Fruit fly (Drosophila melanogaster) whole organism, prepupa: ENCODE results near the gene Gen.

ENCODE experiments used
- Blimp-1 ChIP-seq: fragments of 200-800 bp; sonication (Bioruptor generic); optimal IDR thresholded peaks from 3 replicates; lab custom pipeline; 2017; ENCODE audit warnings: missing biosample characterization, missing genetic modification characterization, mild to moderate bottlenecking, moderate library complexity, missing genetic modification reagents
- CG10631 ChIP-seq: fragments of 200-800 bp; sonication (Bioruptor generic); optimal IDR thresholded peaks from 2 replicates; lab custom pipeline; 2016; ENCODE audit warnings: missing biosample characterization, missing genetic modification characterization
- CG10669 ChIP-seq: fragments of 200-800 bp; sonication (Bioruptor generic); optimal IDR thresholded peaks from 3 replicates; lab custom pipeline; 2018; ENCODE audit warnings: missing biosample characterization, mild to moderate bottlenecking, missing genetic modification characterization, moderate library complexity
- CG11294 ChIP-seq: fragments of 200-800 bp; sonication (Bioruptor generic); IDR thresholded peaks from 2 replicates; pipeline ENCODE4 v1.3.6; 2022; ENCODE audit warnings: missing biosample characterization, missing genetic modification characterization
- CG11902 ChIP-seq: fragments of 200-800 bp; sonication (Bioruptor generic); optimal IDR thresholded peaks from 3 replicates; lab custom pipeline; 2016; ENCODE audit warnings: missing biosample characterization, missing genetic modification characterization
- CG3032 ChIP-seq: fragments of 200-800 bp; optimal IDR thresholded peaks from 2 replicates; lab custom pipeline; 2019; ENCODE audit warnings: missing biosample characterization, mild to moderate bottlenecking, missing genetic modification characterization, moderate library complexity
- CG32006 ChIP-seq: fragments of 200-800 bp; sonication (Bioruptor generic); optimal IDR thresholded peaks from 3 replicates; lab custom pipeline; 2017; ENCODE audit warnings: missing biosample characterization, mild to moderate bottlenecking, missing genetic modification characterization
- CG34406 ChIP-seq: fragments of 200-800 bp; sonication (Bioruptor generic); optimal IDR thresholded peaks from 3 replicates; lab custom pipeline; 2016; ENCODE audit warnings: missing biosample characterization, missing genetic modification characterization
- CG4318 ChIP-seq: fragments of 200-800 bp; sonication (Bioruptor generic); optimal IDR thresholded peaks from 3 replicates; lab custom pipeline; 2017; ENCODE audit warnings: missing biosample characterization, mild to moderate bottlenecking, missing genetic modification characterization
- CG6163 ChIP-seq: fragments of 200-800 bp; sonication (Bioruptor generic); IDR thresholded peaks from 3 replicates; pipeline ENCODE4 v1.3.6; 2022; ENCODE audit warnings: missing biosample characterization, missing genetic modification characterization
- CG6276 ChIP-seq: fragments of 200-800 bp; sonication (Bioruptor generic); optimal IDR thresholded peaks from 2 replicates; lab custom pipeline; 2017; ENCODE audit warnings: missing biosample characterization, mild to moderate bottlenecking, missing genetic modification characterization
- CG6808 ChIP-seq: fragments of 200-800 bp; sonication (Bioruptor generic); optimal IDR thresholded peaks from 3 replicates; lab custom pipeline; 2017; ENCODE audit warnings: missing biosample characterization, missing genetic modification characterization, mild to moderate bottlenecking, moderate library complexity, missing genetic modification reagents
- CG6854 ChIP-seq: fragments of 200-800 bp; sonication (Bioruptor generic); optimal IDR thresholded peaks from 2 replicates; lab custom pipeline; 2017; ENCODE audit warnings: missing biosample characterization, mild to moderate bottlenecking, missing genetic modification characterization
- CG7368 ChIP-seq: fragments of 200-800 bp; sonication (Bioruptor generic); optimal IDR thresholded peaks from 3 replicates; lab custom pipeline; 2016; ENCODE audit warnings: missing biosample characterization, missing genetic modification characterization
- CG8119 ChIP-seq: fragments of 200-800 bp; sonication (Bioruptor generic); IDR thresholded peaks from 3 replicates; pipeline ENCODE4 v1.3.6; 2022; ENCODE audit warnings: missing biosample characterization, missing genetic modification characterization
- CG8319 ChIP-seq: fragments of 200-800 bp; sonication (Bioruptor generic); optimal IDR thresholded peaks from 3 replicates; lab custom pipeline; 2016; ENCODE audit warnings: missing biosample characterization, missing genetic modification characterization
- CG8632 ChIP-seq: fragments of 200-800 bp; sonication (Bioruptor generic); optimal IDR thresholded peaks from 3 replicates; lab custom pipeline; 2016; ENCODE audit warnings: missing biosample characterization, missing genetic modification characterization
- Eip75B ChIP-seq: fragments of 200-800 bp; sonication (Bioruptor generic); optimal IDR thresholded peaks from 3 replicates; lab custom pipeline; 2016; ENCODE audit warnings: missing biosample characterization, missing genetic modification characterization
- Eip78C ChIP-seq: fragments of 200-800 bp; sonication (Bioruptor generic); peaks from one replicate; lab custom pipeline; 2016; ENCODE audit warnings: missing biosample characterization, missing genetic modification characterization
- Eip93F ChIP-seq: fragments of 200-800 bp; sonication (Bioruptor generic); optimal IDR thresholded peaks from 2 replicates; lab custom pipeline; 2016; ENCODE audit warnings: missing biosample characterization, mild to moderate bottlenecking, missing genetic modification characterization
- Ets21C ChIP-seq: fragments of 200-800 bp; sonication (Bioruptor generic); optimal IDR thresholded peaks from 3 replicates; lab custom pipeline; 2016; ENCODE audit warnings: missing biosample characterization, missing genetic modification characterization
- Ets96B ChIP-seq: fragments of 200-800 bp; optimal IDR thresholded peaks from 2 replicates; lab custom pipeline; 2019; ENCODE audit warnings: missing biosample characterization, mild to moderate bottlenecking, missing genetic modification characterization, moderate library complexity
- Gug ChIP-seq: fragments of 200-800 bp; sonication (Bioruptor generic); IDR thresholded peaks from 2 replicates; pipeline ENCODE4 v1.3.6; 2022; ENCODE audit warnings: missing biosample characterization, missing genetic modification characterization
- Hr39 ChIP-seq: fragments of 200-800 bp; sonication (Bioruptor generic); optimal IDR thresholded peaks from 2 replicates; lab custom pipeline; 2016; ENCODE audit warnings: missing biosample characterization, missing genetic modification characterization
- Lpt ChIP-seq: fragments of 200-800 bp; sonication (Bioruptor generic); optimal IDR thresholded peaks from 3 replicates; lab custom pipeline; 2016; ENCODE audit warnings: missing biosample characterization, missing genetic modification characterization
- Met ChIP-seq: fragments of 200-800 bp; sonication (Bioruptor generic); optimal IDR thresholded peaks from 3 replicates; lab custom pipeline; 2016; ENCODE audit warnings: missing biosample characterization, missing genetic modification characterization
- Smox ChIP-seq: fragments of 200-800 bp; sonication (Bioruptor generic); optimal IDR thresholded peaks from 3 replicates; lab custom pipeline; 2016; ENCODE audit warnings: missing biosample characterization, missing genetic modification characterization
- Sox102F ChIP-seq: fragments of 200-800 bp; sonication (Bioruptor generic); optimal IDR thresholded peaks from 2 replicates; lab custom pipeline; 2016; ENCODE audit warnings: missing biosample characterization, mild to moderate bottlenecking, missing genetic modification characterization
- Sox14 ChIP-seq: fragments of 200-800 bp; sonication (Bioruptor generic); optimal IDR thresholded peaks from 3 replicates; lab custom pipeline; 2016; ENCODE audit warnings: missing biosample characterization, missing genetic modification characterization
- Sox15 ChIP-seq: fragments of 200-800 bp; sonication (Bioruptor generic); optimal IDR thresholded peaks from 3 replicates; lab custom pipeline; 2016; ENCODE audit warnings: missing biosample characterization, missing genetic modification characterization
- achi ChIP-seq: fragments of 200-800 bp; sonication (Bioruptor generic); optimal IDR thresholded peaks from 3 replicates; lab custom pipeline; 2016; ENCODE audit warnings: missing biosample characterization, missing genetic modification characterization
- cyc ChIP-seq: fragments of 200-800 bp; sonication (Bioruptor generic); optimal IDR thresholded peaks from 3 replicates; lab custom pipeline; 2016; ENCODE audit warnings: missing biosample characterization, missing genetic modification characterization
- eg ChIP-seq: fragments of 200-800 bp; sonication (Bioruptor generic); IDR thresholded peaks from 3 replicates; pipeline ENCODE4 v1.3.6; 2022; ENCODE audit warnings: missing biosample characterization, missing genetic modification characterization
- esn ChIP-seq: fragments of 200-800 bp; sonication (Bioruptor generic); optimal IDR thresholded peaks from 2 replicates; lab custom pipeline; 2016; ENCODE audit warnings: missing biosample characterization, mild to moderate bottlenecking, missing genetic modification characterization, moderate library complexity
- fd85E ChIP-seq: fragments of 200-800 bp; sonication (Bioruptor generic); optimal IDR thresholded peaks from 3 replicates; lab custom pipeline; 2016; ENCODE audit warnings: missing biosample characterization, missing genetic modification characterization
- fkh ChIP-seq: fragments of 200-800 bp; sonication (Bioruptor generic); optimal IDR thresholded peaks from 3 replicates; lab custom pipeline; 2017; ENCODE audit warnings: missing biosample characterization, mild to moderate bottlenecking, missing genetic modification characterization, moderate library complexity
- lz ChIP-seq: fragments of 200-800 bp; sonication (Bioruptor generic); optimal IDR thresholded peaks from 3 replicates; lab custom pipeline; 2016; ENCODE audit warnings: missing biosample characterization, missing genetic modification characterization
- net ChIP-seq: fragments of 200-800 bp; sonication (Bioruptor generic); optimal IDR thresholded peaks from 3 replicates; lab custom pipeline; 2016; ENCODE audit warnings: missing biosample characterization, missing genetic modification characterization
- pdm3 ChIP-seq: fragments of 200-800 bp; sonication (Bioruptor generic); optimal IDR thresholded peaks from 3 replicates; lab custom pipeline; 2016; ENCODE audit warnings: missing biosample characterization, missing genetic modification characterization
- salr ChIP-seq, 2 experiments: fragments of 200-800 bp; sonication (Bioruptor generic); optimal IDR thresholded peaks; 3 replicates each; lab custom pipeline; 2016 to 2018; ENCODE audit warnings: missing biosample characterization in 2 of 2, missing genetic modification characterization in 2 of 2, mild to moderate bottlenecking in 1 of 2
- svp ChIP-seq: fragments of 200-800 bp; sonication (Bioruptor generic); peaks from one replicate; lab custom pipeline; 2016; ENCODE audit warnings: missing biosample characterization, missing genetic modification characterization
- topi ChIP-seq: fragments of 200-800 bp; sonication (Bioruptor generic); optimal IDR thresholded peaks from 3 replicates; lab custom pipeline; 2016; ENCODE audit warnings: missing biosample characterization, missing genetic modification characterization
- vri ChIP-seq: fragments of 200-800 bp; sonication (Bioruptor generic); optimal IDR thresholded peaks from 3 replicates; lab custom pipeline; 2016; ENCODE audit warnings: missing biosample characterization, mild to moderate bottlenecking, missing genetic modification characterization

Gen gene

DNA sequence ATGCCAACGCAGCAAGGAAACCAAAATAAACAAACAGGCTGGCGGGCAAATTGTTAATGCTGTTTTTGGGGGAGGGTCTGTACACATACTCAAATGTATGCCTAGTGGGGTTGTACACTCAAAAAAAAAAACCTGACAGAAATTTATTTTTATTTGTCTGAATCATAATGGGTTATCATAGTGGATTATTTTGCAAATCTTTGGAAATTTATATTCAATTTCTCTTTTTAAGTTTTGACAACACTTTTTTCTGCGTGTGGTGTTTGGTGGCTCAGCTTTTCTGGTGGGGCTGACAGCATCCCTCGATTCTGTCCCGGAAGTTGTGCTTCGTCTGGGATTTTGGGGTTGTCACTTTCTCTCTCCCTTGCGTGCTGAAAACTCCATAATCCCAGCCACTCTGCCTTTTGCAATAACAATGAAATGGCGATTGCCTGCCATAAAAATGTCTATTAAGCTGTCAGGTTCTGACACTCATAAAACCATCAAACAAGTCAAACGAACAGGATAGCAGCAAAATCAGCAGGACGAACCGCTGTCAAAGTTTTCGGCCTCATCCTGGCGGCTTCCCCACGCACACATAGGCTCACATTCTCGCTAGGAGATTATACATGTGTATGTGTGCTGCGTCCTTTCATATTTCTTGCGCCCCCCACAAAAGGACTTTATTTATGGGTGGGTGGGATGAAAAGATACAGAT is 2.9 kb upstream of the Gen start (continued):
- TF ChIP-seq CG8319 (GFP tag; lab: Kevin White, UChicago) = peak; percentile 32
- no peak for TF ChIP-seq fd85E (GFP tag; lab: Kevin White, UChicago)
- peak; percentile 32 for TF ChIP-seq Sox15
- TF ChIP-seq Ets21C (GFP tag; lab: Kevin White, UChicago) = no peak
- peak; percentile 56 for TF ChIP-seq CG8632 (GFP tag; lab: Kevin White, UChicago)
- no peak for TF ChIP-seq Hr39 (GFP tag; lab: Kevin White, UChicago)
- TF ChIP-seq CG4318 (GFP tag; lab: Kevin White, UChicago) = no peak
- TF ChIP-seq CG6163 = no peak; the same call in 1 of the 3 replicates
- TF ChIP-seq net (GFP tag; lab: Kevin White, UChicago) = no peak
- TF ChIP-seq CG11294 (GFP tag; lab: Robert Waterston, UW) = 0 out of 2 replicates have a peak, but pooled peaks have one; percentile 29
- no peak for TF ChIP-seq Eip78C (GFP tag; lab: Kevin White, UChicago)
- peak; percentile 66 for TF ChIP-seq CG7368 (GFP tag; lab: Kevin White, UChicago)
- peak; percentile 51 for TF ChIP-seq CG6808 (GFP tag; lab: Kevin White, UChicago)
- TF ChIP-seq fkh (GFP tag; lab: Kevin White, UChicago) = no peak
- TF ChIP-seq Sox14 (GFP tag; lab: Kevin White, UChicago) = peak; percentile 49
- peak; percentile 60 for TF ChIP-seq CG10631 (GFP tag; lab: Kevin White, UChicago)
- TF ChIP-seq Gug (GFP tag; lab: Robert Waterston, UW) = no peak
- TF ChIP-seq Eip93F (GFP tag; lab: Kevin White, UChicago) = no peak
- no peak for TF ChIP-seq svp
- no peak for TF ChIP-seq CG6276 (GFP tag; lab: Kevin White, UChicago)
- peak; percentile 76 for TF ChIP-seq esn (GFP tag; lab: Kevin White, UChicago)
- TF ChIP-seq CG6854 = no peak
- peak; percentile 20 for TF ChIP-seq CG3032 (tag; lab: Kevin White, UChicago)

DNA sequence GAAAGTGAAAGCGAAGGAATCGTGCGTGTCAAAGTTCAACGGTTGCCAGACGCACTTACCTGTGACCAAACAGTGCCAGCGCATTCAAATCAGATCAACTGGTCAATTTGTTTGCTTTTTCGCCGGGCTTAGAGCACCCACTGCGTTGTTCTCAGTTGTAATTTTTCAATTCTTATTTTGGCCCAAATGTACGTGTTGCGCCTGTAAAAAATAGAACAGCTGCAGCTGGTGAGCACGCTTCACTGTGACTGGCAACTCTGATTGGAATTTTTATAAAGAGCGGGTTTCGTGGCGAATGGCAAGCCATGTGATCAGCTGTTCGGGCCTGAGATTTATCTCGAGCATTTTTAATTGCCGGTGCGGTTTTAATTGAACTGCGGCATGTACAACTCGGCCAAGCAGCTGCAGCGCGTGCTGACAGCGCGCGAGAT is 6.3 kb downstream of the Gen start, which contains the start of the genes Fitm and AlaRS-m:
Gene Fitm, minus strand, starts transcription at position 250 of the 431 bp plus-strand sequence.
Gene AlaRS-m, plus strand, starts transcription at position 285 of the 431 bp plus-strand sequence.
- TF ChIP-seq eg (GFP tag; lab: Robert Waterston, UW) (0 out of 3 replicates have a peak, but pooled peaks have one; percentile 18), svp (peak; percentile 95), Met (GFP tag; lab: Kevin White, UChicago) (no peak), CG6854 (peak; percentile 38), Blimp-1 (GFP tag; lab: Kevin White, UChicago) (peak; percentile 97)

DNA sequence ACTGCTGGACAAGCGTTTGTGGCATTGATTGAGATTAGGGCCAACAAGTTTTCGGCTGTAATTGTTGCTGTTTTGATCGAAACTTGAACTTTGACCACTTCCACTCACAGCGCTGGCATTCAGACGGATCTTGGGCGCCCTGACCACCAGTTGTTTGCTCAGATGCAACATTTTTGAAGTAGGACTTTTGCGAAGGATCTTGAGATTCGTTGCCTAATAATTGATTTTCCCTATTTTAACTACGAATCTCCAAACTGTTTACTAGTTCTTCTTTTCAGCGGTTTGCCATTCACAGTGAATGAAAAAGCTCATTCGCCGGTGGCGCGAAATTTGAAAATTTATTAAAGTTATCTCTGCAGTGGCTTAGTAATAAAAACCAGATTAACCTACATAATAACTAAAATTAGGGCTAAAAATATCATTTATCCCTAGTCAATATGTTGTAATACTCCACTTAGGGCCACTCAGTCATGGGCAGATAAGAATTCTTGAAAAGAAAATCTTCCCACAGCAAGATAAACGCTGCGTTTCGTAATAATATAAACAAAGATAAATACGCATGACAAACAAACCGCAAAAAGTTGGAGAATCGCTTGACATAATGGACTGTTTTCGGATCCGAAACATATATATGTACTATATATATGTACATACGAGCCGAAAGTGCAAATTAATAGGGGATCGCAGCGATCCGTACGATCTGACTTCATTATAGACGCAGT is 10.6 kb downstream of the Gen start, which contains the start of the genes Dhrs4 and Gdap1:
Gene Dhrs4, minus strand, starts transcription at position 267 of the 722 bp plus-strand sequence.
Gene Gdap1, plus strand, starts transcription at position 574 of the 722 bp plus-strand sequence.
- TF ChIP-seq achi (GFP tag; lab: Kevin White, UChicago) = no peak
- TF ChIP-seq vri (GFP tag; lab: Kevin White, UChicago) = no peak
- TF ChIP-seq svp = peak; percentile 87
- no peak for TF ChIP-seq topi
- TF ChIP-seq Sox15 = no peak
- TF ChIP-seq salr (GFP tag; optimal IDR thresholded peaks at IDR 0.05; lab: Kevin White, UChicago) = no peak
- no peak for TF ChIP-seq Met (GFP tag; lab: Kevin White, UChicago)
- no peak for TF ChIP-seq pdm3 (GFP tag; lab: Kevin White, UChicago)
- no peak for TF ChIP-seq lz (GFP tag; lab: Kevin White, UChicago)
- TF ChIP-seq CG11902 (GFP tag; lab: Kevin White, UChicago) = no peak
- TF ChIP-seq Ets21C (GFP tag; lab: Kevin White, UChicago) = no peak
- no peak for TF ChIP-seq Sox102F
- TF ChIP-seq CG4318 (GFP tag; lab: Kevin White, UChicago) = no peak
- TF ChIP-seq CG8632 (GFP tag; lab: Kevin White, UChicago) = no peak
- TF ChIP-seq CG32006 (GFP tag; lab: Kevin White, UChicago) = no peak
- no peak for TF ChIP-seq CG11294 (GFP tag; lab: Robert Waterston, UW)
- TF ChIP-seq Smox (GFP tag; lab: Kevin White, UChicago) = no peak
- peak; percentile 33 for TF ChIP-seq CG6854
- TF ChIP-seq Sox14 (GFP tag; lab: Kevin White, UChicago) = no peak
- TF ChIP-seq Eip93F (GFP tag; lab: Kevin White, UChicago) = no peak
- TF ChIP-seq CG34406 = no peak
- TF ChIP-seq CG8319 (GFP tag; lab: Kevin White, UChicago) = no peak
- TF ChIP-seq cyc (GFP tag; lab: Kevin White, UChicago) = no peak
- TF ChIP-seq esn (GFP tag; lab: Kevin White, UChicago) = no peak
- TF ChIP-seq Lpt (GFP tag; lab: Kevin White, UChicago) = no peak
- no peak for TF ChIP-seq Eip75B (GFP tag; lab: Kevin White, UChicago)
- TF ChIP-seq CG10669 (GFP tag; lab: Kevin White, UChicago) = no peak
- TF ChIP-seq CG10631 (GFP tag; lab: Kevin White, UChicago) = no peak
- no peak for TF ChIP-seq Ets96B (tag; lab: Kevin White, UChicago)
- peak; percentile 71 for TF ChIP-seq CG6276 (GFP tag; lab: Kevin White, UChicago)
- 0 out of 3 replicates have a peak, but pooled peaks have one; percentile 29 for TF ChIP-seq CG8119
